Worm (Caenorhabditis elegans) whole organism, L2 larva: Measurements from ENCODE around the gene Y57A10C.10.

Experiments used
- C34F6.9 ChIP-seq: fragments of 150-350 bp; optimal IDR thresholded peaks from 2 replicates; lab custom pipeline; 2014; ENCODE audit warnings: missing biosample characterization, missing genetic modification characterization
- F13H6.1 ChIP-seq: sonication (generic microtip); optimal IDR thresholded peaks from 2 replicates; lab custom pipeline; 2016; ENCODE audit warnings: missing genetic modification characterization, missing compliant biosample characterization
- ZK546.5 ChIP-seq: sonication (generic microtip); optimal IDR thresholded peaks from 2 replicates; lab custom pipeline; 2017; ENCODE audit warnings: missing biosample characterization, missing genetic modification characterization
- ama-1 ChIP-seq: fragments of 150-350 bp; optimal IDR thresholded peaks from 2 replicates; lab custom pipeline; 2018; ENCODE audit warnings: inconsistent platforms
- ceh-16 ChIP-seq: fragments of 150-350 bp; optimal IDR thresholded peaks from 2 replicates; lab custom pipeline; 2014; ENCODE audit warnings: missing biosample characterization, missing genetic modification characterization
- ceh-82 ChIP-seq: fragments of 150-350 bp; optimal IDR thresholded peaks from 2 replicates; lab custom pipeline; 2014; ENCODE audit warnings: missing biosample characterization, missing genetic modification characterization
- dmd-4 ChIP-seq: sonication (generic microtip); optimal IDR thresholded peaks from 2 replicates; lab custom pipeline; 2017; ENCODE audit warnings: missing biosample characterization, missing genetic modification characterization
- egl-27 ChIP-seq: sonication (generic microtip); optimal IDR thresholded peaks from 3 replicates; lab custom pipeline; 2017; ENCODE audit warnings: missing biosample characterization, missing genetic modification reagents, missing genetic modification characterization
- elt-1 ChIP-seq: fragments of 150-350 bp; optimal IDR thresholded peaks from 2 replicates; lab custom pipeline; 2014; ENCODE audit warnings: missing biosample characterization, missing genetic modification characterization
- lin-11 ChIP-seq: fragments of 150-350 bp; sonication (generic microtip); optimal IDR thresholded peaks from 2 replicates; lab custom pipeline; 2014; ENCODE audit warnings: missing biosample characterization, missing genetic modification characterization, inconsistent platforms, mixed read lengths
- mab-5 ChIP-seq: fragments of 150-350 bp; optimal IDR thresholded peaks from 2 replicates; lab custom pipeline; 2014; ENCODE audit warnings: missing biosample characterization, missing genetic modification characterization
- mdl-1 ChIP-seq, 2 experiments: fragments of 150-350 bp in 1 of 2; sonication (generic microtip) in 1 of 2; optimal IDR thresholded peaks; 2 replicates each; lab custom pipeline; 2017; ENCODE audit warnings: missing biosample characterization in 2 of 2, missing genetic modification characterization in 2 of 2
- nhr-12 ChIP-seq: fragments of 150-350 bp; optimal IDR thresholded peaks from 2 replicates; lab custom pipeline; 2014; ENCODE audit warnings: missing biosample characterization, missing genetic modification characterization
- nhr-6 ChIP-seq: fragments of 150-350 bp; optimal IDR thresholded peaks from 2 replicates; lab custom pipeline; 2014; ENCODE audit warnings: missing biosample characterization, missing genetic modification characterization
- unc-39 ChIP-seq: fragments of 150-350 bp; optimal IDR thresholded peaks from 2 replicates; lab custom pipeline; 2014; ENCODE audit warnings: missing biosample characterization, missing genetic modification characterization
- zag-1 ChIP-seq: fragments of 150-350 bp; optimal IDR thresholded peaks from 2 replicates; lab custom pipeline; 2014; ENCODE audit warnings: missing biosample characterization, missing genetic modification characterization
- ztf-11 ChIP-seq: sonication (generic microtip); optimal IDR thresholded peaks from 2 replicates; lab custom pipeline; 2017; ENCODE audit warnings: missing biosample characterization, missing genetic modification characterization

Y57A10C.10 gene

DNA sequence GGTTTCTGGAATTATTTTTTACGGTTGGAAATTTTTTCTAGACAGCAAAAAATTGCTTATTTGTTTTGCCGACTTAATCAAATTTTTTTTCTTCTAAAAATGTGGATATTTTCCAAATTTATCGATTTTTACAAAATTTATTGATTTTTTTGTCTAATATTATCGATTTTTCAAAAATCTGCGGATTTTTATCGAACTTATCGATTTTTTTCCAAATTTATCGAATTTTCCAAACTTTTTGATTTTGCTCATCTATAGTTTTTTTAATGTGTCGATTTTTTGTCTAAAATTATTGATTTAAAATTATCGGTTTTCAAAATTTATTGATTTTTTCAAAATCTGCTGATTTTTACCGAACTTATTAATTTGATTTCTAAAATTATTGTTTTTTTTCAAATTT, 46.9 kb downstream of the Y57A10C.10 start:
- TF ChIP-seq mab-5 (tag; lab: Kevin White, UChicago) (no peak), F13H6.1 (tag; lab: Kevin White, UChicago) (no peak), unc-39 (tag; lab: Kevin White, UChicago) (no peak), ceh-16 (no peak), mdl-1 (tag; optimal IDR thresholded peaks at IDR 0.05; lab: Kevin White, UChicago) (no peak), ama-1 (lab: Kevin White, UChicago) (no peak), lin-11 (no peak), nhr-6 (tag; lab: Kevin White, UChicago) (no peak), egl-27 (tag; lab: Kevin White, UChicago) (no peak), C34F6.9 (no peak), ceh-82 (no peak)

DNA sequence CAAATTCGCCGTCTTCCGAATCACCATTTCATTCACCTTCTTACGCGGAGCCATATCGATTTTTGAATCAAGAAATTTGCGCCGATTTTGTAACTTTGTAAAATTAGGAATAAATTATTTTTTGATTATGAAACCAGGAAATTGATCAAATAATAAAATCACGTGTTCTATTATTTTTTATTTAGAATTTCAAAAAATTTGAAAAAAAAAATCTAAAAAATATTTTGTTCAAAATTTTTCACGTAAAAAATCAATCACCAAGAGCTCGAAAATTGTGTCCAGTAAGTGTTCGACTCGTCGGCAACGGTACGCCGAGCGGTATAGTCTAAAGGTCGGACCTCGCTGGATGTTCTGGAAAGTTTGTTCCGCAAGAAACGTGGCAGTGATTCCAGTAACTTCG, 47.4 kb downstream of the Y57A10C.10 start, which contains the start of gene Y57A10B.7:
Y57A10B.7 (minus strand) TSS at position 101 of the 400 bp plus-strand sequence.
- no peak for TF ChIP-seq ZK546.5
- TF ChIP-seq dmd-4: no peak
- TF ChIP-seq zag-1: no peak
- TF ChIP-seq ztf-11 (tag; lab: Kevin White, UChicago): no peak
- no peak for TF ChIP-seq elt-1 (tag; lab: Kevin White, UChicago)
- no peak for TF ChIP-seq C34F6.9
- TF ChIP-seq nhr-12 (tag; lab: Kevin White, UChicago): no peak
- TF ChIP-seq ceh-82: no peak
- no peak for TF ChIP-seq nhr-6 (tag; lab: Kevin White, UChicago)
